Fruit fly (Drosophila melanogaster) whole organism, prepupa: ENCODE measurements around the gene thw.
A peak's percentile ranks its signal among the peaks of the same experiment; 100 is the strongest.

Experiments used
- Blimp-1 ChIP-seq: fragments of 200-800 bp; sonication (Bioruptor generic); optimal IDR thresholded peaks from 3 replicates; lab custom pipeline; 2017; ENCODE audit warnings: missing biosample characterization, missing genetic modification characterization, mild to moderate bottlenecking, moderate library complexity, missing genetic modification reagents
- CG10631 ChIP-seq: fragments of 200-800 bp; sonication (Bioruptor generic); optimal IDR thresholded peaks from 2 replicates; lab custom pipeline; 2016; ENCODE audit warnings: missing biosample characterization, missing genetic modification characterization
- CG10669 ChIP-seq: fragments of 200-800 bp; sonication (Bioruptor generic); optimal IDR thresholded peaks from 3 replicates; lab custom pipeline; 2018; ENCODE audit warnings: missing biosample characterization, mild to moderate bottlenecking, missing genetic modification characterization, moderate library complexity
- CG11762 ChIP-seq: fragments of 200-800 bp; sonication (Bioruptor generic); optimal IDR thresholded peaks from 3 replicates; lab custom pipeline; 2016; ENCODE audit warnings: missing biosample characterization, missing genetic modification characterization; ENCODE audit not compliant: insufficient read depth
- CG15336 ChIP-seq: fragments of 200-800 bp; sonication (Bioruptor generic); IDR thresholded peaks from 2 replicates; pipeline ENCODE4 v1.3.6; 2022; ENCODE audit warnings: missing biosample characterization, missing genetic modification characterization
- CG1621 ChIP-seq: fragments of 200-800 bp; sonication (Bioruptor generic); optimal IDR thresholded peaks from 3 replicates; lab custom pipeline; 2018; ENCODE audit warnings: missing biosample characterization, mild to moderate bottlenecking, missing genetic modification characterization
- CG16779 ChIP-seq: fragments of 200-800 bp; sonication (Bioruptor generic); optimal IDR thresholded peaks from 3 replicates; lab custom pipeline; 2017; ENCODE audit warnings: missing biosample characterization, mild to moderate bottlenecking, missing genetic modification characterization
- CG3032 ChIP-seq: fragments of 200-800 bp; optimal IDR thresholded peaks from 2 replicates; lab custom pipeline; 2019; ENCODE audit warnings: missing biosample characterization, mild to moderate bottlenecking, missing genetic modification characterization, moderate library complexity
- CG32006 ChIP-seq: fragments of 200-800 bp; sonication (Bioruptor generic); optimal IDR thresholded peaks from 3 replicates; lab custom pipeline; 2017; ENCODE audit warnings: missing biosample characterization, mild to moderate bottlenecking, missing genetic modification characterization
- CG34406 ChIP-seq: fragments of 200-800 bp; sonication (Bioruptor generic); optimal IDR thresholded peaks from 3 replicates; lab custom pipeline; 2016; ENCODE audit warnings: missing biosample characterization, missing genetic modification characterization
- CG3919 ChIP-seq: fragments of 200-800 bp; sonication (Bioruptor generic); optimal IDR thresholded peaks from 3 replicates; lab custom pipeline; 2016; ENCODE audit warnings: missing biosample characterization, missing genetic modification characterization
- CG4318 ChIP-seq: fragments of 200-800 bp; sonication (Bioruptor generic); optimal IDR thresholded peaks from 3 replicates; lab custom pipeline; 2017; ENCODE audit warnings: missing biosample characterization, mild to moderate bottlenecking, missing genetic modification characterization
- CG6163 ChIP-seq: fragments of 200-800 bp; sonication (Bioruptor generic); IDR thresholded peaks from 3 replicates; pipeline ENCODE4 v1.3.6; 2022; ENCODE audit warnings: missing biosample characterization, missing genetic modification characterization
- CG6792 ChIP-seq: fragments of 200-800 bp; sonication (Bioruptor generic); optimal IDR thresholded peaks from 3 replicates; lab custom pipeline; 2016; ENCODE audit warnings: missing biosample characterization, missing genetic modification characterization
- CG6808 ChIP-seq: fragments of 200-800 bp; sonication (Bioruptor generic); optimal IDR thresholded peaks from 3 replicates; lab custom pipeline; 2017; ENCODE audit warnings: missing biosample characterization, missing genetic modification characterization, mild to moderate bottlenecking, moderate library complexity, missing genetic modification reagents
- CG7368 ChIP-seq: fragments of 200-800 bp; sonication (Bioruptor generic); optimal IDR thresholded peaks from 3 replicates; lab custom pipeline; 2016; ENCODE audit warnings: missing biosample characterization, missing genetic modification characterization
- CG9139 ChIP-seq: fragments of 200-800 bp; sonication (Bioruptor generic); optimal IDR thresholded peaks from 3 replicates; lab custom pipeline; 2017; ENCODE audit warnings: missing biosample characterization, mild to moderate bottlenecking, missing genetic modification characterization
- Eip75B ChIP-seq: fragments of 200-800 bp; sonication (Bioruptor generic); optimal IDR thresholded peaks from 3 replicates; lab custom pipeline; 2016; ENCODE audit warnings: missing biosample characterization, missing genetic modification characterization
- Eip78C ChIP-seq: fragments of 200-800 bp; sonication (Bioruptor generic); peaks from one replicate; lab custom pipeline; 2016; ENCODE audit warnings: missing biosample characterization, missing genetic modification characterization
- Eip93F ChIP-seq: fragments of 200-800 bp; sonication (Bioruptor generic); optimal IDR thresholded peaks from 2 replicates; lab custom pipeline; 2016; ENCODE audit warnings: missing biosample characterization, mild to moderate bottlenecking, missing genetic modification characterization
- Ets21C ChIP-seq: fragments of 200-800 bp; sonication (Bioruptor generic); optimal IDR thresholded peaks from 3 replicates; lab custom pipeline; 2016; ENCODE audit warnings: missing biosample characterization, missing genetic modification characterization
- Ets96B ChIP-seq: fragments of 200-800 bp; optimal IDR thresholded peaks from 2 replicates; lab custom pipeline; 2019; ENCODE audit warnings: missing biosample characterization, mild to moderate bottlenecking, missing genetic modification characterization, moderate library complexity
- Gug ChIP-seq: fragments of 200-800 bp; sonication (Bioruptor generic); IDR thresholded peaks from 2 replicates; pipeline ENCODE4 v1.3.6; 2022; ENCODE audit warnings: missing biosample characterization, missing genetic modification characterization
- Hr39 ChIP-seq: fragments of 200-800 bp; sonication (Bioruptor generic); optimal IDR thresholded peaks from 2 replicates; lab custom pipeline; 2016; ENCODE audit warnings: missing biosample characterization, missing genetic modification characterization
- Hr4 ChIP-seq: fragments of 200-800 bp; sonication (Bioruptor generic); optimal IDR thresholded peaks from 3 replicates; lab custom pipeline; 2016; ENCODE audit warnings: missing biosample characterization, missing genetic modification characterization
- Lpt ChIP-seq: fragments of 200-800 bp; sonication (Bioruptor generic); optimal IDR thresholded peaks from 3 replicates; lab custom pipeline; 2016; ENCODE audit warnings: missing biosample characterization, missing genetic modification characterization
- Met ChIP-seq: fragments of 200-800 bp; sonication (Bioruptor generic); optimal IDR thresholded peaks from 3 replicates; lab custom pipeline; 2016; ENCODE audit warnings: missing biosample characterization, missing genetic modification characterization
- OdsH ChIP-seq: fragments of 200-800 bp; sonication (Bioruptor generic); optimal IDR thresholded peaks from 3 replicates; lab custom pipeline; 2016; ENCODE audit warnings: missing biosample characterization, missing genetic modification characterization
- Sox102F ChIP-seq: fragments of 200-800 bp; sonication (Bioruptor generic); optimal IDR thresholded peaks from 2 replicates; lab custom pipeline; 2016; ENCODE audit warnings: missing biosample characterization, mild to moderate bottlenecking, missing genetic modification characterization
- Sox15 ChIP-seq: fragments of 200-800 bp; sonication (Bioruptor generic); optimal IDR thresholded peaks from 3 replicates; lab custom pipeline; 2016; ENCODE audit warnings: missing biosample characterization, missing genetic modification characterization
- acj6 ChIP-seq: fragments of 200-800 bp; sonication (Bioruptor generic); optimal IDR thresholded peaks from 3 replicates; lab custom pipeline; 2016; ENCODE audit warnings: missing biosample characterization, missing genetic modification characterization
- dsx ChIP-seq: fragments of 200-800 bp; optimal IDR thresholded peaks from 3 replicates; lab custom pipeline; 2019; ENCODE audit warnings: missing biosample characterization, mild to moderate bottlenecking, missing genetic modification characterization, moderate library complexity; ENCODE audit not compliant: poor library complexity, severe bottlenecking
- eg ChIP-seq: fragments of 200-800 bp; sonication (Bioruptor generic); IDR thresholded peaks from 3 replicates; pipeline ENCODE4 v1.3.6; 2022; ENCODE audit warnings: missing biosample characterization, missing genetic modification characterization
- esn ChIP-seq: fragments of 200-800 bp; sonication (Bioruptor generic); optimal IDR thresholded peaks from 2 replicates; lab custom pipeline; 2016; ENCODE audit warnings: missing biosample characterization, mild to moderate bottlenecking, missing genetic modification characterization, moderate library complexity
- fd59A ChIP-seq: fragments of 200-800 bp; sonication (Bioruptor generic); optimal IDR thresholded peaks from 2 replicates; lab custom pipeline; 2017; ENCODE audit warnings: missing biosample characterization, mild to moderate bottlenecking, missing genetic modification characterization, missing genetic modification reagents
- fkh ChIP-seq: fragments of 200-800 bp; sonication (Bioruptor generic); optimal IDR thresholded peaks from 3 replicates; lab custom pipeline; 2017; ENCODE audit warnings: missing biosample characterization, mild to moderate bottlenecking, missing genetic modification characterization, moderate library complexity
- net ChIP-seq: fragments of 200-800 bp; sonication (Bioruptor generic); optimal IDR thresholded peaks from 3 replicates; lab custom pipeline; 2016; ENCODE audit warnings: missing biosample characterization, missing genetic modification characterization
- pdm3 ChIP-seq: fragments of 200-800 bp; sonication (Bioruptor generic); optimal IDR thresholded peaks from 3 replicates; lab custom pipeline; 2016; ENCODE audit warnings: missing biosample characterization, missing genetic modification characterization
- salr ChIP-seq, 2 experiments: fragments of 200-800 bp; sonication (Bioruptor generic); optimal IDR thresholded peaks; 3 replicates each; lab custom pipeline; 2016 to 2018; ENCODE audit warnings: missing biosample characterization in 2 of 2, missing genetic modification characterization in 2 of 2, mild to moderate bottlenecking in 1 of 2
- spab ChIP-seq: fragments of 200-800 bp; sonication (Bioruptor generic); optimal IDR thresholded peaks from 2 replicates; lab custom pipeline; 2017; ENCODE audit warnings: missing biosample characterization, mild to moderate bottlenecking, missing genetic modification characterization, missing genetic modification reagents
- ss ChIP-seq, 2 experiments: fragments of 200-800 bp; sonication (Bioruptor generic); optimal IDR thresholded peaks; 2 replicates in 1 of 2; 3 replicates in 1 of 2; lab custom pipeline; 2017 to 2018; ENCODE audit warnings: mild to moderate bottlenecking in 2 of 2, missing biosample characterization in 2 of 2, missing genetic modification characterization in 2 of 2, moderate library complexity in 1 of 2
- svp ChIP-seq: fragments of 200-800 bp; sonication (Bioruptor generic); peaks from one replicate; lab custom pipeline; 2016; ENCODE audit warnings: missing biosample characterization, missing genetic modification characterization
- topi ChIP-seq: fragments of 200-800 bp; sonication (Bioruptor generic); optimal IDR thresholded peaks from 3 replicates; lab custom pipeline; 2016; ENCODE audit warnings: missing biosample characterization, missing genetic modification characterization

Gene thw

DNA sequence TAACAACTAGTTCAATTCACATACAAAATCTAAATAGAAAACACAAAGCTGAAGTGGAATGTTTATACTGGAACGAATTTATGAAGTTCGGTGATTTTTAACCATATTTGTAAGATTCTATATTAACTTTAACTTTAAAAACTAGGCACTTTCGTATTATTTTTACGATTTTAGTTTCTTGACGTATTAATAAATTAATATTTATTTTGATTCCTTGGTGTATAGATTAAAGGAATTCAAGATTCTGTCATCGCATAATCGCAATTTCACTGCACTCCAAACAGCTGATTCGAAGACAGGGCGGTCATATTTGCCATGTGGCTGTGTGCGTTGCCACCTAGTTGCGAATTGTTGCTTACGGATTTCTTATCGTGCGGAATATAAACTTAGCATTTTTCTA, 25.2 kb downstream of the thw start, which contains the start of the genes CG1227 and Dtwd2 (continued):
- TF ChIP-seq Blimp-1 (peak; percentile 79), eg (GFP tag; lab: Robert Waterston, UW) (peak; percentile 99), Ets96B (tag; lab: Kevin White, UChicago) (peak; percentile 98), Hr4 (peak; percentile 94), pdm3 (GFP tag; lab: Kevin White, UChicago) (peak; percentile 93), salr (GFP tag; optimal IDR thresholded peaks at IDR 0.05; lab: Kevin White, UChicago) (peak in 1 of 2 experiments; percentile 80), CG11762 (GFP tag; lab: Kevin White, UChicago) (peak; percentile 94), CG32006 (GFP tag; lab: Kevin White, UChicago) (peak; percentile 96), CG3919 (GFP tag; lab: Kevin White, UChicago) (peak; percentile 96), Gug (GFP tag; lab: Robert Waterston, UW) (peak; percentile 95), fd59A (GFP tag; lab: Kevin White, UChicago) (peak; percentile 88), CG6808 (peak; percentile 92), svp (peak; percentile 93), CG6792 (GFP tag; lab: Kevin White, UChicago) (peak; percentile 91), net (peak; percentile 94), OdsH (GFP tag; lab: Kevin White, UChicago) (peak; percentile 96), Sox15 (GFP tag; lab: Kevin White, UChicago) (peak; percentile 76), Eip78C (GFP tag; lab: Kevin White, UChicago) (peak; percentile 99), CG10669 (GFP tag; lab: Kevin White, UChicago) (peak; percentile 94), CG9139 (GFP tag; lab: Kevin White, UChicago) (peak; percentile 91), CG16779 (tag; lab: Kevin White, UChicago) (peak; percentile 93), CG10631 (peak; percentile 94), Met (GFP tag; lab: Kevin White, UChicago) (peak; percentile 92), esn (GFP tag; lab: Kevin White, UChicago) (peak; percentile 96), dsx (GFP tag; lab: Kevin White, UChicago) (peak; percentile 96), topi (peak; percentile 93), fkh (GFP tag; lab: Kevin White, UChicago) (no peak), Lpt (GFP tag; lab: Kevin White, UChicago) (peak; percentile 92), CG6163 (GFP tag; lab: Robert Waterston, UW) (peak; percentile 98), Eip75B (GFP tag; lab: Kevin White, UChicago) (peak; percentile 92), Eip93F (GFP tag; lab: Kevin White, UChicago) (peak; percentile 45), CG34406 (GFP tag; lab: Kevin White, UChicago) (peak; percentile 96), spab (GFP tag; lab: Kevin White, UChicago) (peak; percentile 84), Ets21C (peak; percentile 81), CG4318 (peak; percentile 91), CG7368 (GFP tag; lab: Kevin White, UChicago) (peak; percentile 91)

DNA sequence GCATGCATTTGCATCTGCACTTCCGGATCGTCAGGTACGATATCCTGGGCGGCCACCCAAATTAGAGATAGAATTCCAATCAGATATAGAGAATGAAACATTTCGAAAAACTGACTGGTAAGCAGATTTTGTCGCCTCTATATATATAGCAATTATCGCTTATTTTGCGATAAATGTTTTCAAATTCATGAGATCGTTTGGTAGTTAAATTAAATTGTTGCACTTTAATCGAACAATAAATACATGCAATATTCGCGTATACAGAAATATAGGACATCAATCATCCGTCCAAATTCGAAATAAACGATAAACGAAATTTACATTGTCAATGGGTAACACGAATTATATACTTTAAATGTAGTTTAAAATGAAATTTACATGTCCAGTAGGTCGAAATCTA, 27.6 kb downstream of the thw start, which contains the start of gene Obp84a:
Obp84a (minus strand) TSS at position 101 of the 400 bp plus-strand sequence.
- TF ChIP-seq Hr39 (GFP tag; lab: Kevin White, UChicago) (no peak), eg (GFP tag; lab: Robert Waterston, UW) (no peak)

DNA sequence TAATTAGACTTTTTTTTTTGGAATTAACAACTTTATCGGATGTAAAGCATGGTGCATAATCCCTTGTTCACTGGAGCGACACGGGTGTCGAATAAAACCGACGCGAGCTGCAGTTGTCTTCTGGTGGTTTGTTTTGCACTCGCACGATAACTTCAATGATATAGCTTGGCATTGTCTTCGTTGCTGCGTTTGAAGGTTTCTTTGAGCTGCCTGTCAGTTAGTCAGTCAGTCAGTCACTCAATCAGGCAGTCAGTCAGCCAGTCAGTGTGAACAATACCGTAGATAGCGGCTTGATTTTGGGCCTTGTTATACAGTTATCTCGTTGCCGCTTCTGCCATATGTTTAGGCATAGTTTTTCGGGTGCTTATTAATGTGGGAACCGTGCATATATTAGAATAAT, 35.3 kb downstream of the thw start:
- TF ChIP-seq CG6808 (no peak), Hr39 (GFP tag; lab: Kevin White, UChicago) (no peak), CG15336 (GFP tag; lab: Robert Waterston, UW) (no peak), acj6 (GFP tag; lab: Kevin White, UChicago) (no peak), Sox15 (GFP tag; lab: Kevin White, UChicago) (no peak), svp (no peak), CG3032 (tag; lab: Kevin White, UChicago) (no peak), Sox102F (GFP tag; lab: Kevin White, UChicago) (no peak), Blimp-1 (no peak), CG10669 (GFP tag; lab: Kevin White, UChicago) (no peak), CG11762 (GFP tag; lab: Kevin White, UChicago) (no peak), CG1621 (tag; lab: Kevin White, UChicago) (no peak), CG6792 (GFP tag; lab: Kevin White, UChicago) (no peak), CG4318 (no peak), ss (GFP tag; optimal IDR thresholded peaks at IDR 0.05; lab: Kevin White, UChicago) (no peak)
